Worm (Caenorhabditis elegans): ENCODE data around the gene T01B10.5.

DNA sequence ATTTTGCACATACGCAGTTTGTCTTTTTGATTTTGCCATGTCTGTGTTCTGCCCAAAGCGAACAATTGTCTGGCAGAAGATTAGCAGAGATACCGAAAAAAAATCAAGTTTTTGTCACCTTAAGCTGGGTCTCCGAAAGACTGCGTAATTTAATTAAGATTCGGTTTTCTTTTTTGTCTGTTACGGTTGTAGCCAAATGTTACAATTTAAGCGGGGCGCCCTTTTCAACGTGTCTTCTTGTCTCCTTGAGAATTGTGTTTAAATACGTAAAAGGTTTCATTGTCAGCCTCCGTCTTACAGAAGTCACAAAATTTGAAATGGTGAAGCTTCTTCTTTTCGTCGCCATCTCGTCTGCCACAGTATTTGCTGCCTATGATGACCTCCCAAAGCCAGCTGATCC, 4.6 kb downstream of the T01B10.5 start, which contains the start of gene grd-14:
- TF ChIP-seq unc-39 (tag; optimal IDR thresholded peaks at IDR 0.05): no peak
- TF ChIP-seq pha-4 (tag; optimal IDR thresholded peaks at IDR 0.05): no peak
- TF ChIP-seq unc-62 (GFP tag; optimal IDR thresholded peaks at IDR 0.05): no peak
- no peak for TF ChIP-seq mep-1 (tag; optimal IDR thresholded peaks at IDR 0.05)
- TF ChIP-seq nhr-12 (tag; optimal IDR thresholded peaks at IDR 0.05): no peak
- TF ChIP-seq tbx-8 (GFP tag; optimal IDR thresholded peaks at IDR 0.05): no peak

Data from whole organism, mixed stage, embryonic.